Fruit fly (Drosophila melanogaster): Measurements from ENCODE around the gene CecC.

The CecC gene

dm6 chr3R:30265420-30265819 lies 49.1 kb downstream of the CecC start (continued):
- TF ChIP-seq wor (GFP tag; IDR thresholded peaks at IDR 0.05) (peak; percentile 25; the same call in 1 of the 2 replicates), CG2116 (GFP tag; optimal IDR thresholded peaks at IDR 0.05) (no peak), CG10959 (GFP tag; IDR thresholded peaks at IDR 0.05) (peak; percentile 49), CG30403 (GFP tag; optimal IDR thresholded peaks at IDR 0.05) (peak; percentile 52), Nf-YA (GFP tag; IDR thresholded peaks at IDR 0.05) (peak; percentile 66), CG4404 (GFP tag; IDR thresholded peaks at IDR 0.05) (peak; percentile 53), esg (GFP tag; conservative IDR thresholded peaks at IDR 0.05) (peak; percentile 59), gem (tag; optimal IDR thresholded peaks at IDR 0.05) (peak; percentile 70), tll (GFP tag; optimal IDR thresholded peaks at IDR 0.05) (no peak), Xrp1 (GFP tag; IDR thresholded peaks at IDR 0.05) (peak; percentile 74), Dp (GFP tag; optimal IDR thresholded peaks at IDR 0.05) (no peak), dati (GFP tag; IDR thresholded peaks at IDR 0.05) (no peak), CG15269 (tag; optimal IDR thresholded peaks at IDR 0.05) (peak; percentile 52), Max (GFP tag; optimal IDR thresholded peaks at IDR 0.05) (no peak), Fer3 (tag; optimal IDR thresholded peaks at IDR 0.05) (peak; percentile 10), CG14860 (GFP tag; IDR thresholded peaks at IDR 0.05; ENCODE audit: partially characterized antibody) (no peak), CG12942 (GFP tag; optimal IDR thresholded peaks at IDR 0.05) (no peak), seq (GFP tag; IDR thresholded peaks at IDR 0.05) (no peak), CG6683 (GFP tag; optimal IDR thresholded peaks at IDR 0.05) (no peak), CoRest (tag; optimal IDR thresholded peaks at IDR 0.05) (peak; percentile 55), eve (GFP tag; optimal IDR thresholded peaks at IDR 0.05) (peak in 1 of 2 experiments; percentile 26), ind (GFP tag; optimal IDR thresholded peaks at IDR 0.05) (peak; percentile 33), hbn (GFP tag; IDR thresholded peaks at IDR 0.05; ENCODE audit: partially characterized antibody) (no peak), so (GFP tag; IDR thresholded peaks at IDR 0.05) (0 out of 3 replicates have a peak, but pooled peaks have one; percentile 13), CG3838 (GFP tag; optimal IDR thresholded peaks at IDR 0.05) (no peak), CG6854 (GFP tag; optimal IDR thresholded peaks at IDR 0.05) (no peak), stwl (tag; optimal IDR thresholded peaks at IDR 0.05) (no peak), CG9876 (GFP tag; optimal IDR thresholded peaks at IDR 0.05) (no peak), MESR4 (GFP tag; optimal IDR thresholded peaks at IDR 0.05) (no peak), croc (GFP tag; conservative IDR thresholded peaks at IDR 0.05) (peak; percentile 73), jing (GFP tag; optimal IDR thresholded peaks at IDR 0.05) (peak; percentile 50), CG4282 (GFP tag; optimal IDR thresholded peaks at IDR 0.05) (no peak), grau (tag; optimal IDR thresholded peaks at IDR 0.05) (peak; percentile 88), ken (GFP tag; IDR thresholded peaks at IDR 0.05) (peak; percentile 74), CG16815 (GFP tag; optimal IDR thresholded peaks at IDR 0.05) (peak; percentile 31), inv (GFP tag; IDR thresholded peaks at IDR 0.05; ENCODE audit: partially characterized antibody) (no peak), ATbp (GFP tag; optimal IDR thresholded peaks at IDR 0.05) (peak; percentile 49), CG8924 (tag; optimal IDR thresholded peaks at IDR 0.05) (peak; percentile 47), Side (GFP tag; optimal IDR thresholded peaks at IDR 0.05) (no peak), CG3065 (GFP tag; optimal IDR thresholded peaks at IDR 0.05) (no peak), chinmo (GFP tag; IDR thresholded peaks at IDR 0.05; ENCODE audit: partially characterized antibody) (no peak), CG34422 (GFP tag; IDR thresholded peaks at IDR 0.05) (peak; percentile 57; the same call in 2 of the 3 replicates), CG10979 (tag; optimal IDR thresholded peaks at IDR 0.05) (peak; percentile 63), chm (GFP tag; IDR thresholded peaks at IDR 0.05) (peak; percentile 49), Gsc (GFP tag; IDR thresholded peaks at IDR 0.05) (peak; percentile 58), peb (GFP tag; IDR thresholded peaks at IDR 0.05) (peak; percentile 54; the same call in 1 of the 2 replicates), CG17361 (GFP tag; IDR thresholded peaks at IDR 0.05) (peak; percentile 64), CG3407 (GFP tag; optimal IDR thresholded peaks at IDR 0.05) (peak; percentile 55), CG6813 (GFP tag; optimal IDR thresholded peaks at IDR 0.05) (no peak), sens-2 (GFP tag; IDR thresholded peaks at IDR 0.05) (peak; percentile 58), CG17385 (GFP tag; optimal IDR thresholded peaks at IDR 0.05) (peak; percentile 56)

All from whole organism, embryonic.